Worm (Caenorhabditis elegans) whole organism, mixed stage, embryonic: ENCODE measurements around the gene bbs-4.

ENCODE experiments used
- elt-1 ChIP-seq: sonication (generic microtip); optimal IDR thresholded peaks from 2 replicates; lab custom pipeline; 2017; ENCODE audit warnings: missing genetic modification characterization, mild to moderate bottlenecking, missing compliant biosample characterization, antibody characterized with exemption, moderate library complexity, borderline replicate concordance; ENCODE audit not compliant: insufficient read depth
- lsy-2 ChIP-seq: fragments of 150-350 bp; optimal IDR thresholded peaks from 2 replicates; lab custom pipeline; 2014; ENCODE audit warnings: missing biosample characterization, missing genetic modification characterization
- nhr-237 ChIP-seq: fragments of 150-350 bp; optimal IDR thresholded peaks from 2 replicates; lab custom pipeline; 2014; ENCODE audit warnings: missing biosample characterization, missing genetic modification characterization
- nhr-28 ChIP-seq: fragments of 150-350 bp; optimal IDR thresholded peaks from 2 replicates; lab custom pipeline; 2014; ENCODE audit warnings: missing biosample characterization, missing genetic modification characterization
- pha-4 ChIP-seq: fragments of 150-350 bp; optimal IDR thresholded peaks from 2 replicates; lab custom pipeline; 2018; ENCODE audit warnings: missing biosample characterization, missing genetic modification reagents, missing genetic modification characterization
- snpc-4 ChIP-seq: fragments of 150-350 bp; optimal IDR thresholded peaks from 2 replicates; lab custom pipeline; 2014; ENCODE audit warnings: missing biosample characterization, missing genetic modification characterization

DNA sequence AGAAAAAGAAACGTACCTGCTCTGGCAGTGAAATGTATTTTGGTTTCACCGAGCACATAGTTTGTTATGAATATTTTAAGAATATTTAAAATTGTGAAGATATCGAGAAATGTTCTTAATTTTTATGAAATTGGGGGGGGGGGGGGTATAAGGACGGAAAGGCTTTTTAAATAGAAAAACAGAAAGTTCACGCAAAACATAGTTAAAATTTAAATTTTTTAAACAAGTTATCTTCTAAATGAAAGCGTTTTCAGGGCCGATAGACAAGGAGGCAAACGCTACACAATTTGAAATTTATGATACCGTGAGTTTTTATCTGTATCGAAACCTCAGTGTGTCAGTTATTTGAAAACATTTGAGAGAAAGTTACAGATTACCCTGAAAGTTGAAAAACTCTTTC is 43.8 kb upstream of the bbs-4 start, which contains the start of gene C15H7.4:
- TF ChIP-seq nhr-237 (tag; lab: Kevin White, UChicago) (no peak), lsy-2 (tag; lab: Kevin White, UChicago) (no peak), snpc-4 (tag; lab: Kevin White, UChicago) (no peak), elt-1 (no peak), pha-4 (tag; lab: Kevin White, UChicago) (no peak), nhr-28 (tag; lab: Kevin White, UChicago) (no peak)
